Fruit fly (Drosophila melanogaster) whole organism, larva: ENCODE results near the gene Rab3-GAP.

Experiments used
- noc ChIP-seq: fragments of 200-800 bp; sonication (Bioruptor generic); optimal IDR thresholded peaks from 3 replicates; lab custom pipeline; 2019; ENCODE audit warnings: missing biosample characterization, mild to moderate bottlenecking, missing genetic modification characterization, moderate library complexity

Gene Rab3-GAP

DNA sequence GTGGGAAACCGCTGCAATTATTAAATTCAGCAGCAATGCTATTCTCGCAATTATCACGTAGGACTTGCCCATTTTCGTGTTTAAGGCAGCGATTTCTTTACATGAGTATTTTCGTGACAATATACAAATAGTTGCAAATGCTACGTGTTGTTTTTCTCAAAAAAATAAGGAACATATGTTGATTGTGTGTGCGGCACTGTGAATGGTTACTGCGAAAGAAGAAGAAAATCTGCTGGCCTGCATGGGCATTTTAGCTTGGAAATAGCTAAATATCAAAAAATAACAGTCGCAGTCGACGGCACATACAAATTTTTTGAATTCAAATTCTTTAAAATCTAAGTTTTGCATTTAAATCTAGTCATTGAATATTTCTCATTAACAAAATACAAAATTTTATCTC, 22.5 kb downstream of the Rab3-GAP start, which contains the start of gene CG6766:
CG6766 (minus strand) TSS at position 180 of the 400 bp plus-strand sequence.
- TF ChIP-seq noc: no peak

DNA sequence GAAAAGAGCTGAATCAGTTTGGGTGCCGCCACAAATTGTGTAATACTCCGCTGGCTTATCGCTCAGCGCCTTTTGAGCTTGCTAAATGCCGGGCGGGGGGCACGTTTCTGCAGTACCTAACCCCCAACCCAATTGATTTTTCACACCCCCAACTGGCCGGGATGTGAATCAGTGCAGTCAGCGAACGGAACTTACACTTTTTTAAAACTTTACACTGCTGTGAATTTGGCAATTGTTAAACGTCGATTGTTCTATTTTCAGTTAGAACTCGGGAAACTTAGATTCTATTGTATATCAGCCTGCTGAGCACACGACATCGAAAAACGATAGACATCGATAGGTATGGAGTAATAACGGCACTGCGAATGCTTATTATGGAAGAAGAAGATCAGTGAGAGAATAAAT, 24.8 kb downstream of the Rab3-GAP start, which contains the start of gene Tom70:
Tom70 (minus strand) TSS at position 335 of the 405 bp plus-strand sequence.
- no peak for TF ChIP-seq noc

DNA sequence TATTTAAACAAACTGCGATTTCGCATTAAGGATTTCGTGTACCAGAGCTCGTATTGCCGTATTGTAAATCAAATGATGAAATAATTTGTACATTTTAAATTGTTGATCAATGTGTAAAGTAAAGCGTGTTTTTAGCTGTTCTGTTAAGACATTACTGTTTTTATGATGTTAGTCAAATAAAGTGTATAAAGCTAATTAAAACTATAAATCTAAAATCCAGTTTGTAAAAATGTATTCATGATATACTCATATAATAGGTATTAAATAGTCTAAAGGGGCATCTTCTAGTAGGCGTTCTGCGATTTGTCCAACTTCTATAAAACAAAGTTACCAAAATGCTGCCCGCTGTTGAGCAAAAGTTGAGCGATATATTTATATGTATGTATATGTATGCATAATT, 29.1 kb downstream of the Rab3-GAP start, which contains the start of gene CG18788:
CG18788 (plus strand) TSS at position 301 of the 400 bp plus-strand sequence.
- TF ChIP-seq noc: no peak

DNA sequence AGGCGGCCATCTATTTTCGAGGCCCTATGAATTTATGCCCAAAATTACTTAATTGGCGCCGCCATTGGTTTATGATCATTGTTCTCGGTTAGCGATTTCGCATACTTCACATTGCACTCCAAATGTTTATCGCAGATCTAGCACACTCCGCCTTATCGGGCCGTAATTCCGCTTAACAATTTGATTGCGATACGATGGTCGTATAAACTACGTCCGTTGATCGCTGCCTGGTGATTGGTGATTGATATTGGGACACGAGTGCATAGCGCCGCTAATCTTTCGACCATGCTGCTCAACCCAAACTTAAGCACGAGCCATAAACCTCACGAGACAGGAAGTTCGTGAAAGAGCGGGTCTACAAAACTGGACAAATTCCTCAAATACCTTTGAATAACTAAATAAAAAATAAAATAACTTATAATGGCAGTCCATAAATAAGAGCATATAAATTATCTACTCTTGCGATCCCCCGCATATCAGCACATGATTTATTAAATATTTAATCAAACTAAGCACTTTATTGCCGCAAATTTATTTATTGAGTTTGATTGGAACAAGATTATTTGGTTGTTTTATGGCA, 32.3 kb downstream of the Rab3-GAP start:
- TF ChIP-seq noc: peak; percentile 79

DNA sequence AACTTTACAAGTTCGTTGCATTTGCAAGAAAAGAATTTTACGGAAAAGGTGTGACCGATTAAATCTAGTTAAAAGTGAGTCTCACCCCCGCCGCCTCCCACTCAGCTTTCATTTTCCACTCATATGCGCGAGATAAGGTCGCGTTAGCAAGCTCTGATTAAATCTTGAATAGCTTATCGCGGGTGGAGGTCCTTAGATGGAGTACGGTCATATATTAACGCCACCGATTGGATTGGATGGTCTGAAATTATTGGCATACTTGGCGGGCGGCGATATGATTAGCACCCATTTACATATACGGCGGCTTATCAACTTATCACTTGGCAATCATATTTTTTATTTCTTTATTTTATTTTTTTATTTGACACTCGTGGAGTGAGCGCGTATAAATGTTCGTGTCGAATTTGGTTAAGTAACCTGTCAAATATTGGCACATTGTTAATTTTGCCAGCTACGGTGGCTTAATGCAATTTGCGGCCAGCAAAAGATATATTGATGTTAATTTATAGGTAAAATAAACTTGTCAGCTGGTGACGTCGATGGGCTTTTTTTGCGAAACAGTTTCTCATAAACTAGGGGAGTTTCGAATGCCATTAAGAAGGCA, 33.3 kb downstream of the Rab3-GAP start:
- peak; percentile 89 for TF ChIP-seq noc

DNA sequence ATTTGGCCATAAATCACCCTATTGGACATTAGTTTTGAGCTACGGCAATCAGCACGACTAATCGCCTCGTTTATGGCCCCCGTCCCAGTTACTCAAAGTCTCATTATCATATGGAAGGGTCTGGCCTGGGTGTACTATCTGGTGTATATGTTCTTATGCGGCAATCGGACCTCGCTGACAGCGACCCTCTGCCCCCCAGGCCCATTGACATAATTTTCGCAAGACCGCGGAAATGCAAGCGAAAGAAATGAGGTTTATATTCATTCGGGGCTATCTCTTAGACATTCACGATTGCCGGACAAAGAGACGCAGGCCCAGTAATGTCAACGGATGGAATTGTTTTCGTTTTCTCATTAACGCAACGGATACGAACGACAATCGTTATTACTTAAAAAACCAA, 34.2 kb downstream of the Rab3-GAP start:
- no peak for TF ChIP-seq noc

DNA sequence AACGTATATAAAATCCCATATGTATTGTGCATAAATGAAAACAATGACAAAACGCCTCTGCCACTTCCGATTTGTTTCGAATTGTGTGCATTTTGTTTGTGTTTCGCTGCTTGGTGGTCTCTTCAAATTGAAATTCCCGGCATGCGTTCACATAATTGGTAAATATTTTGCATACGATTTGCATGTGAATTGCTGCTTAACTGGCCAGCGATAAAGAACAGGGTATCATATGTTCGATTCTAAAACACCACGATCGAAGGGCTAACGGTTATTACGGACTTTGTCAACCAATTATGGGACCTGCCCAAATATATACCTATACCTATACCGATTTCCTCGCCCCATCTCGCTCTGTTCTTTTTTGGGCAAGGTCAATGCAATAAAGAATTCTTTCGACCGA, 34.9 kb downstream of the Rab3-GAP start:
- no peak for TF ChIP-seq noc

DNA sequence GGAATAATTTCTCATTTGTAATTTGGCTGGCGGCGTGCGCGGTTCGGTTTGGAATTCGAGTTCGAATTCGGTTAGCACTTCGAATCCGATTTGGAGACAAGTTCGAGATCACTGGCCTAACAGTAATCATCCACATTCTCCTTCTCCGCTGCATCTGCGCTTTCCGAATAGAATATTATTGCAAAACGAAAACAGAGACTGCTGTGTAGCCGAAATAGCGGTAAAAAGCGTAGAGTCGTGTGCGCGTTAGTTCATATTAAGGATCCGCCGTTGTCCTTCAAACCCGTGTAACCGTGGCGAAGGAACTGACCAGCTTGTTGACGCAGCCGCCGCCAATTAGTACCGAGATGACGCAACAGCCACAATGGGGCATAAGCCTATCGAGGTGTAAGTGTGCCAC, 35.5 kb downstream of the Rab3-GAP start, which contains the start of gene dmGlut:
dmGlut (plus strand) TSS at position 4 of the 400 bp plus-strand sequence.
- no peak for TF ChIP-seq noc

DNA sequence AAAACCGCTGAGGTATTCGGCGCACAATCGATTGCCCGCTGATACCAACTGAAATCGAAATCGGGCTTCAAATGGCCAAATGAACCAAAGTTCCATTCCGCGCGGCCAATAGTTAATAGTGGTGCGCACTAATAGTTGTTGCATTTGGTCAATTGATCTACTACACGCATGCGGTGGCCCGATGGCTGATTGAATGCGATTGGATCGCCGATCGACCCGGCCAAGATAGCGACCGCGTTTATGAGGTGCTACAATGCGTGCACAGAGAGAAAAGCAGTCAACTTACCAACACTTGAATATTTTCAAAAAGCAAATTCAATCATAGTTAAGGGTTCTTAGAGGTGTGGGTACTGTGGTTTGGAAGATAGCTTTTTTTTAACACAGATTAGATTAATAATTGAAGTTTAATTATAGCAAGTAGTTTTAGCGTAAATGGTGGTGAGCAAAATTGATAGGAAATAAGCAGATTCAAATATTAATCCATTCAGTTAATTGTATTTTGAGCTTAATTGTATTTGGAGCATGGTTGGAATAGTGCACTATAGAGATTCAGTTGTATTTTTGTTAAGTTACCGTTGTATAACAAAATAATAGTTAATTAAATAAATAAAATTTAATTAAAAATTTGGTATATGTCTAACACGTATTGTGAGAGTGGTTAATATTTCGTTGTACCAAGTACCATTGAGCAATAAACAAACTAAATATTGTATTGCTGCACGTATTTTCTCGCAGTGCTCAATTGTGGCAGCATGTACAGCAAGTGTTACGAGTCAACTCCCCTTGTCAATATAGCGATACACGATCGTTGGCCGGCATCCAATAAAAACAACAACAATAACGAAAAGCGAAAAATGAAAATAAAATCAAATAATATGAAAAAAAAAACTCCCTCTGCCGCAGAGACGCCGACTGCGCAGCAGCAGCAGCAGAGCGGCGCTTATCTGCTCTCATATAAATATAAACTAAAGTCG, 36.2 kb downstream of the Rab3-GAP start:
- peak; percentile 51 for TF ChIP-seq noc

DNA sequence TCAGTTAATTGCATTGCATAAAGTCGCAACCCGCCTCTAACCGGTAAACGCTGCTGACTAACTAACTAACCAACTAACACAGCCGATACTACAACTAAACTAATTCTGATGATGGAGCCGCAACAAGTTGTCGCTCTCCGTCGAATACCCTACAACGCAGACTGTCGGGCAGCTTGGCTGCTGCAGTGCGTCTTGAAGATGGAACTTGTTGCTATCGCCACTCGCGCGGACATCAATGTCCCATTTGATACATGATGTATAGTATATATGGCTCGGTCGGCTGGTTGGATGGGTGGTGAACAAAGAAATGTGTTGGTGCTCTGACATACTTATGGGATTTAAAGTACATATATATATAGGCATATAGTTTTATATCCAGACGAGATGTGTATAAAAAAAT, 37.5 kb downstream of the Rab3-GAP start:
- no peak for TF ChIP-seq noc

DNA sequence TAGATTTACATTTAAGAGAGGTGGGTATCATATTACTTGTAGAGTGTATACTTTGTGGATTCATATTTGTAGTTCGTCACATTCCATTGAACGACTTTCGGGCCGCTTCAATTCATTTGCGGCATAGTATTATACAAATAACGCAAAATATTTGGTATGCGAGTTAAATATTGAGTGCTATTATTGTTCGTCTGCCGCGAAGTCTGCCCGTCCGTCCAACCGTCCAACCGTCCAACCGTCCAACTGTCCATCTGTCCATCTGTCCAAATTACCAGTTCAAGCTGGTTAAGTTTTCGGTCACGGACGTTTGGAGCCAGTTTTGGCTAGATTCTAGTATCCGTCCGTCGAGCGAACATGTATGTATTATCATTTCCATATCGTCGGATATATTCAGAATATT, 38.9 kb downstream of the Rab3-GAP start:
- no peak for TF ChIP-seq noc

DNA sequence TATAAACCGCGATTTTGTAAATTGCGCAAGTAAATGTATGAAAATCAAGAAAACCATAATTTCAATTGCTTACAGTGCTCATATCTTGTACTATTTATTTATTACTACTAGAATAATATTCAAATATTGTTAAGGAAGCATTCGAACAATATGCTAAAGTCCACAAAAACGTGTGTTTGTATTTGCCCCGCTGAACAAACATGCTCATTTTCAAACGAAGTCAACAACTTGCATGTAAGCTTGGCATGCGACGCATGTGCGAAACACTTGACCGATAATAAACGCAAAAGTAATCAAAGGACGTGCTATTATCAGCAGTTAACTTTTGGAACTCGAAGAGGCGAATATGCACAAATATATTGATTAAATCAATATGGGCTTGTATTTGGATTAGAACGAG, 41.8 kb downstream of the Rab3-GAP start:
- TF ChIP-seq noc: no peak

DNA sequence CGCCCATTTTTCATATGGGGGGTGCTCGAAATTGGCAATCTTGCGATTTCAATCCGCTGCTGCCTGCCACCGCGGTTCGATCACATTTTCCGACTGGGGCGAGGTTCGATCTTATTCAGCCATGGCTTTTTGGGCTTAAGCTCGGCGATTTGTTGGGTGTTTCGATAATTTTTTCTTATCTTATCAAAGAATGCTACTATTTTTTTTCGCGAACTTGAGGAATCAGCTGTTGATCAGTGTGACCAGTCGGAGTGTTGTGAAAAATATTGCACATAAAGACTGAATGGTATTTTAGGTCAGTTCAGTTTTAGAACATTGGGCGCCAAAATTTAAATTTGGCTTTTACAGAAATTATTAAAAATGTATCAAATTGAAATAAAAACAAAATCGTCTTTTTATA, 42.2 kb downstream of the Rab3-GAP start, which contains the start of gene Wdr81:
Wdr81 (minus strand) TSS at position 226 of the 400 bp plus-strand sequence.
- no peak for TF ChIP-seq noc

DNA sequence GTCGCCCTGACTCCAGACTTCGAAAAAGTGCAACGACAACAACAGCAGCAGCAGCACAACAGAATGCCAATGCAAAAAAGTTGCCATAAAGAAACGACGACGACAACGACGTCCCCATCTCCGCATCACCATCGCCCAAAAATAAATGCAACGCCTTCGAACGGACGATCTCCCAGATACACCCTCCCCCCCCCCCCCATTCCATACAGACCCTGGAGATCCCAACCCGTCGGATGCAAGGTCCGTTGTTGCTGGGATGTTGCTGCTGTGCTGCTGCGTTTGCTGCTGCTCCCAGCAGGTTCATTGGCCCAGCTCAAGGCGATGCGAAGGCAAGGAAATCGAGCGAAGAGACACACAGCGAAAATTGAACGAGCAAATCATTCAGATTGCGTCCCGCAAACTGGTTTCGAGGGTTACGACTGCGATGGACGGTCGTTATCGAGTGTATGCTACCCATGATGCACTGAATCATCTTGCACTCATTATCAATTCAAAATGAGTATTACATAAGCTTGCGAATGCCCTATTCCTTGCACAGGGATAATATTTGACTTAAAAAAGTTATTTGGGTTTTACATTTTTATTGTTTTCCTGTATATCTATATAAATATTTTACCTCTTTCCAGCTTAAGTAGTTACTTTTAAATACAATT, 49.1 kb downstream of the Rab3-GAP start:
- TF ChIP-seq noc: no peak

DNA sequence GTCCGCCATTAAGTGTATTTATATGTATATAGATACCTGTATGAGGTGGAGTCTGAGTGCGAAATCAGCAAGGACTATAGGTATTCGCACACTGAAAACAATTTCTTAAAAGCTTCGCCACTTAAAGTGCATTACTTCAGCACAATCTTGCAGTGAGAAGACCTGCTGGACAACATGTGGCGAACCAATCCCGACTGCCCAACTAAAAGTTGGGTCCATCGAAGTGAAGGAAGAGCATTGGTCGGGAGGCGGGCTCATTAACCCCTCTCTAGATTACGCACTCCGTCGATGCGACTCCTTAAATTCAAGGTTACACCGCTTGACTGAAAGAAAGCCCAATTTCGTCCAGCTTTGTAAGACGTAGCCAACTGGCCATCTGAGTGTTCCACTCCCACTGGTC, 49.7 kb downstream of the Rab3-GAP start:
- TF ChIP-seq noc: no peak
